Fruit fly (Drosophila melanogaster): Measurements from ENCODE around the gene CG5103.

DNA sequence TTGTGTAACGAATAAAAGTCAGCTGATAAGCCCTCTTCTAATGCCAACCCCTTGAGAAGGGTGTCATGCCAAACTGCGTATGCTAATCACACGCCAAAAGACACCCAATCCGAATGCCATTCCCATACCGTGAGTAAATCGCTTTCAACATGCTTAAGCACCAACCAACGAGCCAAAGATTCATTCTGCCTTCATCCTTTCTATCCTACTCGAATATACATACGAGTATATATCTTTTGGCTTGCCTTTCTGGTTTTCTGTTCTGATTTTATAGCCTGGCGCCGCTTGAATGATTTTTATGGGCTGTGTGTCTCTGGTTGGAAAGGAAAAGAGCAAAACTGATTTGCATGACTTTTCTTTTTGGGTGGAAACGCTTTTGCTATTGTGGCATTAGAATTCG, 28.5 kb downstream of the CG5103 start:
- no peak for TF ChIP-seq Sin3A (optimal IDR thresholded peaks at IDR 0.05)
- TF ChIP-seq Myc (optimal IDR thresholded peaks at IDR 0.05), result no peak
